Fruit fly (Drosophila melanogaster) whole organism, larva: Measurements from ENCODE around the gene lok.
A peak's percentile ranks its signal among the peaks of the same experiment; 100 is the strongest.

Source experiments
- noc ChIP-seq: fragments of 200-800 bp; sonication (Bioruptor generic); optimal IDR thresholded peaks from 3 replicates; lab custom pipeline; 2019; ENCODE audit warnings: missing biosample characterization, mild to moderate bottlenecking, missing genetic modification characterization, moderate library complexity

The lok gene

DNA sequence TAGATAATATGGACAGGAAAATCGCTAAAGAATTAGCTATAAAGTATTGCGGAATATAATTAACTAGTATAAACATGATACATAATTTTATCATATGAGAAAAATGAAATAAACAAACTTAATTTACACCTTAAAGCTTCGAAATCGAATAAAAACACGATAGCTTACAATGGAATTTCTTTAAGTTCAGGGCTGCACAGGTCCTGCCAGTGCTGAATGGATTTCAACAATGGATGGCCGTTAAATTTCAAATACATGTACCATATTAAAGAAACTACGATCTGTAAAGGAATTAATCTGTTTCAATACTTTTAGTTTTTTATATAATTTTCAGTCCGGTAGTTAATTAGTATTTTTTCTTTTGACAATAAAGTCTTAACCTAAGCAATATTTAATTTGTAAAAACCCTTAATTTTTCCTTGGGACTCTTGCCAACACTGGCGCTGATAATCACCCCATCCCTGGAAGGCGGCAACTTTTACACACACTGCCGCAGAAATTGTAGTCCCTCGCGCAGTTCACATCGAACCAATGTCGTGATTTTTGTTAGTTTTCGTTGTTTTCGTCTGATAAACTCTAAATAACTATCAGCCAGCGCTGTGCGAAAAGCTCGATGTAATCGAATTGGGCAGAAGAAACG is at the start of gene lok, which contains the start of gene barr:
TSS of gene lok (plus strand) at position 405 of the 640 bp plus-strand sequence.
TSS of gene barr (minus strand) at position 353 of the 640 bp plus-strand sequence.
- peak; percentile 24 for TF ChIP-seq noc (tag; lab: Kevin White, UChicago)

DNA sequence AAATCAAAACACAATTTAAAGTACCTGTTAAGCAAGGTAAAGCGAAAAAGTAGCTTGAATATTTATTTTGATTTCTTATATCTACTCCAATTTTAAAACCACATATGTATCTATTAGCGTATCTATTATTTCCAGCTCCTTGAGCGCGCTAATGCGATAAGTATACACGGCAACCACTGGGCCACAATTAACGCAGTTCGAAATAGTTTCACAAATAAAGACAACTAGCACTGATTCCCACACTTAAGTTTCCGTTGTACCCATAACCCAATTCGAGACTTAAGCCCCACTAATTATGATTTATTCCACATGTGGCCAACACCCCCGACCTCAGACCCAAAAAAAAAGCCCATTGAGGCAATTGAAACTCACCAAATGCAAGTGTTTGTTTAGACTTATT is 44.8 kb upstream of the lok start:
- no peak for TF ChIP-seq noc (tag; lab: Kevin White, UChicago)

DNA sequence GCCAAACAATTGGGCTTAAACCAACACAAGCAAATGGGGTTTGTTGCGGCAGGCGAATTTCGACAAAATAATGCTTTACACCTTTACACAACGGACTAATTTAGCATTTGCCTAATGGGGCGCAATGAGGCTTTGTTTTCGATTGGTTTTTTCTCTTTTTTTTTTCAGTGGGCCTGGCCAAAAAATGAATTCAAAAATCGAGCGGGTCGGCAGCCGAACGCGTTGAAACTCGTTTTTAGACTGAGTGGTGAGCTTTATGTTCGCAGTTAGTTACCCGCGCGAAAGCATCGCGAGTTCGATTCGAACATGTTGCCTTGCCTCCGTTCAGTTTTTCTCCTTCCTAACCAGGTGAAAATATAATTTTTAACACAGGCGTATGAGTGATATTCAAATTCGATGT is 44.2 kb upstream of the lok start, which contains the start of gene CG43861:
TSS of gene CG43861 (minus strand) at position 228 of the 400 bp plus-strand sequence.
- no peak for TF ChIP-seq noc (tag; lab: Kevin White, UChicago)

DNA sequence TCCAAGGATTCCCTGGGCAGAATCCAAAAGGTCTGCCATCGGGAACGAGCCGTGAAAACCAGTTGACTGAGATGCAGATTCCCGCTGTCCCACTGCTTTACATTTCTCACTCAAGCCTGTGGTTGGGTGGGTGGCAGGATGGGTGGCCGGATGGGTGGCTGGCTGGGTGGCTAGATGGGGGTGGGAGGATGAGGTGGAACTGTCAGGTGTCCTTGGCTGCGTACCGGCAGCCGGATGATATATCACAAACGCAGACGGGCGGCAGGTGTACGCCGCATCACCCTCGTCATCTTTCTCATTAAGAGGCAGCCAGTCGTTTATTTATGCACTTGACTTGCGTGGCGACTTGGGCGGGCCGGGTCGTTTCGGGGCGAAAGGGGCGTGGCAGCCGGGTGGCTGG is 41.1 kb upstream of the lok start:
- no peak for TF ChIP-seq noc (tag; lab: Kevin White, UChicago)

DNA sequence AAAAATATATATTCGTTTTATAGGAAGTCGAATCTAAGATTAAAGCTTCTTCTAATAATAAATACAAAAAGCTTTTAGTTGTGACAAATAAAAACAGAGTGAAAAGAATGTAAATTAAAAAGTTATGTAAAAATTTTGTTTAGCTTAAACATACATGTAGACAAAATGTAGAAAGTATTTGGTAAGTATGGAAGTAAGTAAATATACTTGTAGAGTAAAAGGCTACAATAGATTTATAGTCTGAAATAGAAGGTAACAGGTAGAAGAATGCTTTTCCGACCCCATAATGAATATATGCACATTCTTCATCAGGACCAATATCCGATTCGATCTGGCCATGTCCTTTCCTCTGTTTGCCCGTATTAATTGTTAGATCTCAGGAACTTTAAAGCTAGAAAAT is 36.9 kb upstream of the lok start:
- TF ChIP-seq noc (tag; lab: Kevin White, UChicago) = no peak

DNA sequence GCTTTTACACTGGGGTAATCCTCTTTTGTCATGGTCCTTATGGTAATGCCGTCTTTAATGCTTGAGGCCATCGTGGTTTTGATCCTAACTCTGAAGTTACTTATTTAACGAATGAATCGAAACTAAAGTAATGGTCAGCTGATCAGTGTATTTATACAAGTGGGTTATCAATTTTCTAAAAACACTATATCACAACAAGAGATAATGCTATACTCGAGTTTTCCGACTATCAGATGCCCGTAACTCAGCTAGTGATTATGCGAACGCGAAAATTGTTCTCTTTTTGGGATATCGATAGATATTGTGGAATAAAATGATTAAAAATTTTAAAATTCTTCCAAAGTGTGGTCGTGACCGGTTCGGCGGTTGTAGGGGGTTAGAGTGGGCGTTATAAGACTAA is 35.5 kb upstream of the lok start, which contains the start of gene AANATL3:
TSS of gene AANATL3 (minus strand) at position 101 of the 400 bp plus-strand sequence.
- no peak for TF ChIP-seq noc (tag; lab: Kevin White, UChicago)

DNA sequence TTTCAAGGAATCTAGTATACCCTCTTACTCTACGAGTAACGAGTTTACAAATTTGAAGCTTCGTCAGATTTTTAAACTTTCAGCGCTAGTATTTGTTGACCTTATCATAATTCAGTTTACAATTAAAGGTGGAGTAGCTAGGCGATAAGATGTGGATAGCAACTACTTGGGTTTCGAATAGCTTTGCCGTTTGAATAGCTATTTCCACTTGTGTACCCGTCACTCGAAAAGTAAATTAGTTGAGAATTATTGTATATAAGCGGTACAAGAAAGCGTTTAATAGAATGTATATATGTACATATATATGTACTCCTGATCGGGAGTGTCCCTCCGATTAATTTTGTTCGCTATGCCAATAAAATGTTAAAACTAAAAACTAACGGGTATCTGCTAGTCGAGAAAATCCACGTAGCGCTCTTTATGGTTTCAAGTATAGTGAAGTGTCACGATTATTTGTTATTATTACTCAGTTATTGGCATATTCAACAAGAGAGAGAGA is 34.8 kb upstream of the lok start:
- TF ChIP-seq noc (tag; lab: Kevin White, UChicago) = peak; percentile 20

DNA sequence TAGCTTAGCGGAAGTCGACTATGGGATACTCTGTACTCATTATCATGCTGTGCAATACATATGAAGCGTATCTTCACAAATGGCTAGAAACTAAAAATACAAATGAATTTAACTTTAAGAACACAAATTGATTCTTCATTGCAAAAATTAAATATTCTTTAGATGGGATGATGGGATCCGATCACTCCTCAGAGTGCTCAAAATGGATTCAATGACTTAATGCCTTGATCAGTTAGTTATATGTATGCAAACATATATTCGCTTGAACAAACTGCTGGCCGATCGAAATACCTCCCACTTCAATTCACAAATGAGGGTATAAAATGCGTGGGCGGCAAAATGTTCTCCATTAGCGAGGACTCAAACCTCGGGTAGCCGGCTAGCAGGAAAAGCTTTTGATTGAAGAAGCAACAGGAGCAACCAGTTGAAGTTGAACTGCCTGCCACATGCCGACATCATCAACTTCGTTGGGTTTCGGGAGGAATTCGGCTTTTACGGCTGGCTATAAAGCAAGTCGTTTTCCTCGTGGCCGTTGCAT is 33.8 kb upstream of the lok start, which contains the start of gene sNPF:
TSS of gene sNPF (plus strand) at position 534 of the 538 bp plus-strand sequence.
- peak; percentile 63 for TF ChIP-seq noc (tag; lab: Kevin White, UChicago)

DNA sequence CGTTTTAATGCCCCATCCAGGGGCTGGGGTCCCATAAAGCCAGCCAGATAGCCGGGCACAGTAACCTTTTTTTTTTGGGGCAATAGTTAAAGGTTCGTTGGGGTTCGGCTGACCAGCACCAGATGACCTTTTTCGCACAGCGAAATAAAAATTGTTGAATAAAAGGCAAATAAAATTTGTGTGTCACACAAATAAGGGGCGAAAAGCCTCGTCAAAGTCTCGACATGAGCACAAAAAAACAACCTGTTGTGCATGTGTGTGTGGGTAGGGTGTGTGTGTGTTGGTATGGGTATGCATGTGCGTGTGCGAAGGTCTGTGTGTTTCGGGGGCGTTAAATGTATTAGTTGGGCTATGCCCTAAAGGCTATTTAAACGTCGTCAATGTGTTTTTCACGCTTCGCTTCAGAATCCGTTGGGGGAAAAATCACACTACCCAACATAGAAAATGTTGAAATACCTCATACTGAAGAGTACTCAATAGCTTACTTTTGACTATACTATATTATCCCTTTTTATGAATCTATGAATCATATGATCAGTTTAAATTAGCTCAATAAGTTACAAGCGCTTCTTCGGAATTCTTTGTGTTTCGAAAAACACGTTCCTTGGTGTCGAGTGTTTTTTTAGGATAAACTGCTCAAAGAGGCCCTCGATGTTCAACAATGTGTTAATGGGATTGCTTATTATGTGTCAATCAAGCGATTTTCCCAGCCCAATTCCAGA is 9.9 kb upstream of the lok start:
- no peak for TF ChIP-seq noc (tag; lab: Kevin White, UChicago)

DNA sequence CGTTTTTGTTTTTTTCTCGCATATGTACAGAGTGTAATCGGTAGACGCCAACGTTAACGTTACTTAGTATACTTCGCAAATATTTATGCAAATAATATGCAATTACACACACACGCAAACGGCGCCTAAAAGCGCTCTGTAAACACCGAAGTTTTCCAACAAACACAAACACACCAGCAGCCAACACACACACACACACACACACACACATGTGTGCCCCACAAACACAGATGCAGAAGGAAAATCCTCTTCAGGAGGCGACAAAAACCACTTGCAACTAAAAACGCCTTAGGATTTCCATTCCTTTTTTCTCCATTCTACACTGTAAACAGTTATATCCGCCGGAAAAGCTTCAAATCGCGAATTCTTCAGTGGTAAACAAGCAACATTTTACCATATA is 3.8 kb upstream of the lok start:
- TF ChIP-seq noc (tag; lab: Kevin White, UChicago) = no peak

DNA sequence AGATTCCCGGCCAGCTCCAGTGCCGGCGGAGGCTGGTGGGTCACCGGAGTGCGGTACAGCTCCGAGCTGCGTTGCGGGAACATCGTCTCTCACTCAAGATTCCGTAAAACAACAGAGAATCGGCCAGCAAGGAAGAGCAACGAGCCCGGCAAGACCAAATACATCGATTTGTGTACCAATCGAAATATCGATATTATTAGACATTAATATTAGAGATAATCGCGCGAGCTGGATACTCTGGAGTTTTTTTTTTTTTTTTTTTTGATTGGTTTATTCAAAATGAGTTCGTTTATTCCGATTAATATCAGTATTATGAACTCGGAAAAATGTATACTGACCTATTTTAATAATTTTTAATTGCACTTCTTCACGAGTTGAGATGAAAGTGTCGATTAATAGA is 4.3 kb downstream of the lok start, which contains the start of gene vls:
TSS of gene vls (minus strand) at position 164 of the 400 bp plus-strand sequence.
- no peak for TF ChIP-seq noc (tag; lab: Kevin White, UChicago)

DNA sequence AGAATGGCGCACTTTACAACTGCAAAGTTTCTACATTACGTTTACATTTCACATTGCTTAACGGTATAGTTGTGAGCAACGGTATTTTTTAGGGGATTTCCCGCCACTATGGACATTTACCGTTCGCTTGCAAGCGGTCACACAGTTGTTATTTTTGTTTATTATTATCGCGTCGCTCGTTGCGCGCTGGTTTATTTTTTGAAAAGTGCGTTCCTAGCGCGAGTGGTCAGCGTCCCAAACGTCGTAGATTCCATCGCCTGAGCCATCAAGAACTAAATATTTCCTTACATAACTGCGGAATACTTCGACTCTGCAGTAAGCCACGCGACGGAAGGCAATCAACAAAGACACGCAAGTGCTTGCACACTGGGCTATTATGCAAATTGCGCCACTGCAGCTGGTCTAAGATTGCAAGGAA is 5.0 kb downstream of the lok start, which contains the start of gene bwa:
TSS of gene bwa (plus strand) at position 159 of the 418 bp plus-strand sequence.
- no peak for TF ChIP-seq noc (tag; lab: Kevin White, UChicago)

DNA sequence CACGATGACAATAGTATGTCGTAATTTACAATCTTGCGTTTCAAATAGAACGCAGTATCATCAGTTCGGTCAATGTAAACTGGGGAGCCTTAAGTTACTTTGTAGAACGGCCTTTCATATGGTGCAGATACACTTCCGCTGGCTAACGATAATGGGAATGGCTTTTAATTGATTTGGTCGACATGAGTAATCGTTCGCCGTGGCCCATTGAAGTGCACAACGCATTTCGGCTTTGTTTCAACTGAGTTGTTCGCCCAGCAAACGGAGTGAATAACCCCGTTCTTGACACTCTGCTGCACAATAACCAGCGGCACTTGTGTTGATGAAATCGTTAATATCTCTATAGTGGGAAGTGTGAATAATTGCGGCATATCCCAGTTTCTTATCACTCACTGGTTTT is 6.7 kb downstream of the lok start:
- TF ChIP-seq noc (tag; lab: Kevin White, UChicago) = no peak

DNA sequence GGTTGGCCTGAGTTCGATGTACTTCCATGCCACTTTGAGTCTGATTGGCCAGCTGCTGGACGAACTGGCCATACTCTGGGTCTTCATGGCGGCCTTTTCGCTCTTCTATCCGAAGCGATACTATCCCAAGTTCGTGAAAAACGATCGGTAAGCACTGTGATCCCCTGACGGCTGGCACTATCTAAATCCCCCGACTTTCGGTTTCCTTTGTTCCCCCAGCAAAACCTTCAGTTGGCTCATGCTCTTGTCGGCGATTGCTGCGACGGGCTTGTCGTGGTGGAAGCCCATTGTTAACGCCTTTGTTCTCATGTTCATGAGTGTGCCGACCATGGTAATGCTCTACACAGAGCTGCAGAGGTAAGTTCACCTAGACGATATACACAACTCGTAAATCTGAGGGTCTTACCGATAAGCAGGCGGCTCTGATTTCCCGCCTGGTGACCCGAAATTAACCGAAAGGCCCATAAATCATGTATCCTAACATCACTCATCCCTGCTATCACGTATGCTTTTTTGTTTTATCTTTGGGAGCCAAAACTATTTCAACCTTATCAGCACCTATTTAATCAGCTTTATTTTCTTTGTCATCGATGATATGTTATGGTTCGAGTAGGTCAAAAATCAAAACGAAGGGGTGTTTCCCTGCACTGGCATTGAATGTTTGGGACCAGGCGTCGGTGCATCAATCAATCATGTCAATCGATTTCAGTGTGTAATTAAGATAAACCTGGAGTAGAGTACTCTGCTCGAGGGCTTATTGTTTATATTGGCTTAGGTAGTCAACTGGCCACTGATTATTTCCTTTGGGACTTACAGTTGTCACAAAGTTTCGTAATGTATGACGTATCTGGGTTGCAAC is 8.2 kb downstream of the lok start:
- peak; percentile 4 for TF ChIP-seq noc (tag; lab: Kevin White, UChicago)

DNA sequence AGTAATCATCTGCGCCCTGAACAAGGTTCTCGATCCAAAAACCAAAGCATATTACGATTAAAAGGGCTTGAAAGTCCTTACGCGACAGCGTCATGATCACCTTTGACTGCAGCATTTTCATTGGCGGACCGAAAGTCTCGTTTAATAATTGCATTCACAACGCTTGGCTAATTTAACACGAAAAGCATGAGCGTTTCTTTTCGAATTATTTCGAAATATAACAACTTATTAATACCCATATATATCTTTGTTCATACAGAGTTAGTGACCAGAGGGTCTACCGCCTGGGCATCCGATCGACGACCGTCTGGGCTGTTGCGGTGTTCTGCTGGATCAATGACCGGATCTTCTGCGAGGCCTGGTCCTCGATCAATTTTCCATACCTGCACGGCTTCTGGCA is 10.9 kb downstream of the lok start, which contains the start of gene CG10730:
TSS of gene CG10730 (minus strand) at position 101 of the 400 bp plus-strand sequence.
- TF ChIP-seq noc (tag; lab: Kevin White, UChicago) = no peak
